Fruit fly (Drosophila melanogaster) whole organism, embryonic: Measurements from ENCODE around the gene CG31636.
A peak's percentile ranks its signal among the peaks of the same experiment; 100 is the strongest.

Source experiments
- Ada2b ChIP-seq: fragments of 200-800 bp; sonication (Bioruptor generic); IDR thresholded peaks from 2 replicates; pipeline ENCODE4 v1.3.6; 2022; ENCODE audit warnings: missing biosample characterization, missing genetic modification characterization
- Aef1 ChIP-seq: fragments of 200-800 bp; sonication (Bioruptor generic); IDR thresholded peaks from 3 replicates; pipeline ENCODE4 v1.3.6; 2022; ENCODE audit warnings: missing biosample characterization, missing genetic modification characterization
- Atf-2 ChIP-seq: fragments of 200-800 bp; sonication (Bioruptor generic); optimal IDR thresholded peaks from 2 replicates; lab custom pipeline; 2016; ENCODE audit warnings: missing biosample characterization, missing genetic modification characterization
- CG10321 ChIP-seq: fragments of 200-800 bp; sonication (Bioruptor generic); IDR thresholded peaks from 2 replicates; pipeline ENCODE4 v1.3.6; 2022; ENCODE audit warnings: missing biosample characterization, missing genetic modification characterization
- CG11398 ChIP-seq: fragments of 200-800 bp; sonication (Bioruptor generic); optimal IDR thresholded peaks from 2 replicates; lab custom pipeline; 2016; ENCODE audit warnings: missing biosample characterization, missing genetic modification characterization
- CG12942 ChIP-seq: fragments of 200-800 bp; sonication (Bioruptor generic); optimal IDR thresholded peaks from 3 replicates; lab custom pipeline; 2016; ENCODE audit warnings: missing biosample characterization, missing genetic modification characterization
- CG13296 ChIP-seq: fragments of 200-800 bp; sonication (Bioruptor generic); optimal IDR thresholded peaks from 3 replicates; lab custom pipeline; 2018; ENCODE audit warnings: missing biosample characterization, mild to moderate bottlenecking, missing genetic modification characterization
- CG1529 ChIP-seq: fragments of 200-800 bp; sonication (Bioruptor generic); optimal IDR thresholded peaks from 3 replicates; lab custom pipeline; 2018; ENCODE audit warnings: missing biosample characterization, missing genetic modification characterization
- CG17359 ChIP-seq: fragments of 200-800 bp; sonication (Bioruptor generic); optimal IDR thresholded peaks from 3 replicates; lab custom pipeline; 2018; ENCODE audit warnings: missing biosample characterization, mild to moderate bottlenecking, missing genetic modification characterization, moderate library complexity
- CG17829 ChIP-seq: fragments of 200-800 bp; optimal IDR thresholded peaks from 2 replicates; lab custom pipeline; 2019; ENCODE audit warnings: missing biosample characterization, mild to moderate bottlenecking, missing genetic modification characterization, moderate library complexity
- CG2202 ChIP-seq: fragments of 200-800 bp; sonication (Bioruptor generic); optimal IDR thresholded peaks from 2 replicates; lab custom pipeline; 2018; ENCODE audit warnings: missing biosample characterization, mild to moderate bottlenecking, missing genetic modification characterization
- CG30020 ChIP-seq: fragments of 200-800 bp; optimal IDR thresholded peaks from 2 replicates; lab custom pipeline; 2019; ENCODE audit warnings: missing biosample characterization, mild to moderate bottlenecking, missing genetic modification characterization, moderate library complexity
- CG4282 ChIP-seq: fragments of 200-800 bp; sonication (Bioruptor generic); optimal IDR thresholded peaks from 2 replicates; lab custom pipeline; 2016; ENCODE audit warnings: missing biosample characterization, missing genetic modification characterization
- CG5245 ChIP-seq: fragments of 200-800 bp; sonication (Bioruptor generic); optimal IDR thresholded peaks from 3 replicates; lab custom pipeline; 2016; ENCODE audit warnings: missing biosample characterization, missing genetic modification characterization
- CG6791 ChIP-seq: fragments of 200-800 bp; sonication (Bioruptor generic); IDR thresholded peaks from 3 replicates; pipeline ENCODE4 v1.3.6; 2022; ENCODE audit warnings: missing biosample characterization, missing genetic modification characterization; ENCODE audit not compliant: partially characterized antibody
- CG7786 ChIP-seq: fragments of 200-800 bp; sonication (Bioruptor generic); optimal IDR thresholded peaks from 2 replicates; lab custom pipeline; 2016; ENCODE audit warnings: missing biosample characterization, missing genetic modification characterization
- CG8478 ChIP-seq: fragments of >200 bp; optimal IDR thresholded peaks from 2 replicates; lab custom pipeline; 2018
- CG9215 ChIP-seq: fragments of 200-800 bp; sonication (Bioruptor generic); IDR thresholded peaks from 2 replicates; pipeline ENCODE4 v1.3.6; 2022; ENCODE audit warnings: missing biosample characterization, missing genetic modification characterization
- Dll ChIP-seq: fragments of 200-800 bp; sonication (Bioruptor generic); IDR thresholded peaks from 4 replicates; pipeline ENCODE4 v1.3.6; 2022; ENCODE audit warnings: missing biosample characterization, missing genetic modification characterization; ENCODE audit not compliant: partially characterized antibody
- ERR ChIP-seq: fragments of 200-800 bp; sonication (Bioruptor generic); optimal IDR thresholded peaks from 2 replicates; lab custom pipeline; 2016; ENCODE audit warnings: missing biosample characterization, missing genetic modification characterization
- Hr78 ChIP-seq, 2 experiments: fragments of 200-800 bp in 1 of 2; fragments of >200 bp in 1 of 2; sonication (Bioruptor generic) in 1 of 2; optimal IDR thresholded peaks; 2 replicates each; lab custom pipeline; 2017 to 2019; ENCODE audit warnings: missing biosample characterization in 2 of 2, missing genetic modification characterization in 2 of 2, mild to moderate bottlenecking in 1 of 2, moderate library complexity in 1 of 2
- Lhr ChIP-seq: fragments of 200-800 bp; sonication (Bioruptor generic); optimal IDR thresholded peaks from 3 replicates; lab custom pipeline; 2017; ENCODE audit warnings: mild to moderate bottlenecking, missing biosample characterization, missing genetic modification reagents, missing genetic modification characterization
- Max ChIP-seq: fragments of 200-800 bp; sonication (Bioruptor generic); optimal IDR thresholded peaks from 2 replicates; lab custom pipeline; 2016; ENCODE audit warnings: missing biosample characterization, mild to moderate bottlenecking, missing genetic modification characterization
- NFAT ChIP-seq: fragments of 200-800 bp; sonication (Bioruptor generic); IDR thresholded peaks from 2 replicates; pipeline ENCODE4 v1.3.6; 2022; ENCODE audit warnings: missing biosample characterization, missing genetic modification characterization
- Nf-YC ChIP-seq: fragments of 200-800 bp; optimal IDR thresholded peaks from 3 replicates; lab custom pipeline; 2019; ENCODE audit warnings: missing biosample characterization, mild to moderate bottlenecking, missing genetic modification characterization, moderate library complexity
- Ptx1 ChIP-seq: fragments of 200-800 bp; sonication (Bioruptor generic); IDR thresholded peaks from 2 replicates; pipeline ENCODE4 v1.3.6; 2022; ENCODE audit warnings: missing biosample characterization, missing genetic modification characterization
- Trl ChIP-seq, 3 experiments: fragments of >200 bp in 2 of 3; fragments of 200-800 bp in 1 of 3; sonication (Bioruptor generic) in 1 of 3; optimal IDR thresholded peaks; 2 replicates in 1 of 3; 3 replicates in 2 of 3; lab custom pipeline; 2016 to 2017; ENCODE audit warnings: missing biosample characterization in 1 of 3, missing genetic modification characterization in 1 of 3
- Vsx1 ChIP-seq: fragments of 200-800 bp; sonication (Bioruptor generic); optimal IDR thresholded peaks from 2 replicates; lab custom pipeline; 2017; ENCODE audit warnings: missing biosample characterization, mild to moderate bottlenecking, missing genetic modification characterization, missing genetic modification reagents
- Xrp1 ChIP-seq: fragments of 200-800 bp; sonication (Bioruptor generic); IDR thresholded peaks from 2 replicates; pipeline ENCODE4 v1.3.6; 2022; ENCODE audit warnings: missing biosample characterization, missing genetic modification characterization
- YL-1 ChIP-seq: fragments of 200-800 bp; sonication (Bioruptor generic); optimal IDR thresholded peaks from 3 replicates; lab custom pipeline; 2017; ENCODE audit warnings: missing biosample characterization, mild to moderate bottlenecking, missing genetic modification characterization
- ash1 ChIP-seq: fragments of 200-800 bp; sonication (Bioruptor generic); optimal IDR thresholded peaks from 2 replicates; lab custom pipeline; 2018; ENCODE audit warnings: missing biosample characterization, mild to moderate bottlenecking, missing genetic modification characterization
- bcd ChIP-seq: fragments of 200-800 bp; sonication (Bioruptor generic); optimal IDR thresholded peaks from 2 replicates; lab custom pipeline; 2017; ENCODE audit warnings: missing biosample characterization, mild to moderate bottlenecking, missing genetic modification characterization
- caup ChIP-seq: fragments of 200-800 bp; sonication (Bioruptor generic); optimal IDR thresholded peaks from 3 replicates; lab custom pipeline; 2017; ENCODE audit warnings: missing biosample characterization, mild to moderate bottlenecking, missing genetic modification characterization, moderate library complexity; ENCODE audit not compliant: severe bottlenecking
- dan ChIP-seq: fragments of 200-800 bp; sonication (Bioruptor generic); IDR thresholded peaks from 2 replicates; pipeline ENCODE4 v1.3.6; 2022; ENCODE audit warnings: missing biosample characterization, missing genetic modification characterization
- grau ChIP-seq: fragments of 200-800 bp; optimal IDR thresholded peaks from 3 replicates; lab custom pipeline; 2019; ENCODE audit warnings: missing biosample characterization, mild to moderate bottlenecking, missing genetic modification characterization, moderate library complexity
- ken ChIP-seq: fragments of 200-800 bp; sonication (Bioruptor generic); IDR thresholded peaks from 3 replicates; pipeline ENCODE4 v1.3.6; 2022; ENCODE audit warnings: missing biosample characterization, missing genetic modification characterization
- knrl ChIP-seq: fragments of 200-800 bp; sonication (Bioruptor generic); IDR thresholded peaks from 3 replicates; pipeline ENCODE4 v1.3.6; 2022; ENCODE audit warnings: missing biosample characterization, missing genetic modification characterization; ENCODE audit not compliant: partially characterized antibody
- nerfin-2 ChIP-seq: fragments of 200-800 bp; sonication (Bioruptor generic); IDR thresholded peaks from 2 replicates; pipeline ENCODE4 v1.3.6; 2022; ENCODE audit warnings: missing biosample characterization, missing genetic modification characterization; ENCODE audit not compliant: partially characterized antibody
- onecut ChIP-seq: fragments of 200-800 bp; sonication (Bioruptor generic); IDR thresholded peaks from 2 replicates; pipeline ENCODE4 v1.3.6; 2022; ENCODE audit warnings: missing biosample characterization, missing genetic modification characterization
- pita ChIP-seq: fragments of 200-800 bp; sonication (Bioruptor generic); optimal IDR thresholded peaks from 2 replicates; lab custom pipeline; 2017; ENCODE audit warnings: missing biosample characterization, mild to moderate bottlenecking, missing genetic modification characterization
- pum ChIP-seq: fragments of 200-800 bp; sonication (Bioruptor generic); optimal IDR thresholded peaks from 2 replicates; lab custom pipeline; 2016; ENCODE audit warnings: missing biosample characterization, missing genetic modification characterization
- rib ChIP-seq: fragments of 200-800 bp; sonication (Bioruptor generic); IDR thresholded peaks from 2 replicates; pipeline ENCODE4 v1.3.6; 2022; ENCODE audit warnings: missing biosample characterization, missing genetic modification characterization
- sim ChIP-seq: fragments of 200-800 bp; sonication (Bioruptor generic); IDR thresholded peaks from 2 replicates; pipeline ENCODE4 v1.3.6; 2022; ENCODE audit warnings: missing biosample characterization, missing genetic modification characterization
- sisA ChIP-seq: fragments of 200-800 bp; sonication (Bioruptor generic); IDR thresholded peaks from 2 replicates; pipeline ENCODE4 v1.3.6; 2022; ENCODE audit warnings: missing biosample characterization, missing genetic modification characterization
- stc ChIP-seq: fragments of 200-800 bp; sonication (Bioruptor generic); IDR thresholded peaks from 2 replicates; pipeline ENCODE4 v1.3.6; 2022; ENCODE audit warnings: missing biosample characterization, missing genetic modification characterization
- trh ChIP-seq: fragments of 200-800 bp; sonication (Bioruptor generic); optimal IDR thresholded peaks from 2 replicates; lab custom pipeline; 2016; ENCODE audit warnings: missing biosample characterization, missing genetic modification characterization

CG31636 gene

DNA sequence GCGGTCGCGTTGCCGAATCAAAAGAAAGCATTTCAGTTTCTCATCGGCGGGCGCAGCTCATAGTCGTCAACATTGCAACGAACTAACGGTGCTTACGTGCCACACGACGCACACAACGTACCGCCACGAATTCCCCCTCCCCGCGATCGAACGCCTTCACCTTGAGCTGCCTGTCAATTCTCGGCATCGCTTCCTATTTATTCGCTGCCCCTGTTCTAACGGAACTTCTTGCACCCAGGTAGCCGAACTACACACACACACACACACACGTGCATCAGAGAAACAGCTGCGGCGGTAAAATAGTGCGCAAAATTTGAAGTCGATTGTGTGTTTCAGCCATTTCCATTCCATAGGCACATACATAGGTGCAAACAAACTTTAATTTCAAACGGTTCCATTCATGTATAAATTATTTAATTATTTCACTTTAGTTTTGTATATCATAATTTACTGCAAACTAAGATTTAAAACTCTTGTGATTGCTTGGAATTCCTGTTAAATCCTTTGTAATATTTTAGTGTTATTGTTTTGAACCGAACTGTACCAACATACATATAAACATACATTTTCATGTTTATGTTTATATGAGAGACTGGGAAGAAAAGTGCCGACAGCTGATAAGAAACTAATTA is 46.5 kb downstream of the CG31636 start (continued):
- TF ChIP-seq nerfin-2 (GFP tag; lab: Robert Waterston, UW): no peak
- TF ChIP-seq knrl (GFP tag; lab: Robert Waterston, UW): no peak

DNA sequence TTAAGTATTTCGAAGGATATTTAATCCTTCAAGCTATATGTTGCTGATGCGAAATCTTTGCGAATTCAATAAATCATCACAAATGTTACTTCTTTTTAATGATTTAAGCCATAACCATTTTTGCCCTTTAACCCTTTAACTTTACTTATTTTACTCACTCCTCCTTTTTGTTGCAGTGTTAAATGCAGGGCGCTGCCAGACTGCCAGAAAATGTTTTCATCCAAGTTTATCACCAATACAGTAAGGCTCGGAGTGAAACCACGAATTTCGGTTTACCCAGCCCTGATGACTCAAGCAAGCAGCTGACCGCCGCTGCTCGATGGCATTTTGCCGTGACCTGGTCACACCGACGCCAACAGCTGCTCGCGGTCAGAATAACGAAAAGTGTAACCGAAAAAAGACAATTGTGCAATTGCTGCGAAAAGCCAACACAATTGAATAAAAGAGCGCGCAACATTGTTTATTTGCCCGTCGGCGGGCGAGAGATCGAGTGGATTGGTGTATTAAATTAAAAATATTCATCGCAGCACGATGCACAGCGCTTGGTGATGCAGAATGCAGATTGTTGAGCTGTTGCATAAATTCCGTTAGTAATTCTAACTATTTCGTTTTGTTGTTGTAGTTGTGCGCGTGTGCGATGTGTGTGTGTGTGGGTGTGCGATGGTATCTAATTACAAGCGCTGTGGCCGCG is 47.1 kb downstream of the CG31636 start, which contains the start of gene CG11050:
CG11050 (plus strand) TSS at position 329 of the 691 bp plus-strand sequence.
- peak; percentile 7 for TF ChIP-seq CG30020 (tag; lab: Kevin White, UChicago)
- peak; percentile 99 for TF ChIP-seq Lhr (GFP tag; lab: Kevin White, UChicago)
- peak; percentile 48; the same call in 1 of the 2 replicates for TF ChIP-seq CG9215 (GFP tag; lab: Robert Waterston, UW)
- peak; percentile 81 for TF ChIP-seq CG12942 (GFP tag; lab: Kevin White, UChicago)
- TF ChIP-seq Atf-2 (GFP tag; lab: Kevin White, UChicago): peak; percentile 64
- TF ChIP-seq ERR (GFP tag; lab: Kevin White, UChicago): peak; percentile 89
- peak; percentile 54 for TF ChIP-seq CG10321 (GFP tag; lab: Robert Waterston, UW)
- peak; percentile 80 for TF ChIP-seq sisA (GFP tag; lab: Robert Waterston, UW)
- peak; percentile 99 for TF ChIP-seq grau (tag; lab: Kevin White, UChicago)
- TF ChIP-seq Trl (optimal IDR thresholded peaks at IDR 0.05; lab: Kevin White, UChicago): no peak
- TF ChIP-seq Trl (GFP tag; optimal IDR thresholded peaks at IDR 0.05; lab: Kevin White, UChicago): peak; percentile 82
- TF ChIP-seq CG11398: peak; percentile 72
- TF ChIP-seq Nf-YC (tag; lab: Kevin White, UChicago): peak; percentile 47
- peak; percentile 58 for TF ChIP-seq YL-1
- peak; percentile 84 for TF ChIP-seq CG7786 (GFP tag; lab: Kevin White, UChicago)
- TF ChIP-seq Vsx1 (GFP tag; lab: Kevin White, UChicago): peak; percentile 23
- TF ChIP-seq onecut (GFP tag; lab: Robert Waterston, UW): peak; percentile 61
- peak; percentile 84 for TF ChIP-seq CG17829
- TF ChIP-seq CG5245: peak; percentile 52
- peak; percentile 55 for TF ChIP-seq CG13296 (GFP tag; lab: Kevin White, UChicago)
- peak; percentile 71 for TF ChIP-seq Ada2b (GFP tag; lab: Robert Waterston, UW)
- peak; percentile 74 for TF ChIP-seq Ptx1 (GFP tag; lab: Robert Waterston, UW)
- peak; percentile 31 for TF ChIP-seq trh (GFP tag; lab: Kevin White, UChicago)
- TF ChIP-seq bcd (GFP tag; lab: Kevin White, UChicago): peak; percentile 80
- peak; percentile 81 for TF ChIP-seq NFAT (GFP tag; lab: Robert Waterston, UW)
- peak; percentile 75 for TF ChIP-seq Xrp1 (GFP tag; lab: Robert Waterston, UW)
- no peak for TF ChIP-seq dan
- peak; percentile 83 for TF ChIP-seq Max
- TF ChIP-seq Dll (GFP tag; lab: Robert Waterston, UW): peak; percentile 69; the same call in 3 of the 4 replicates
- TF ChIP-seq stc (GFP tag; lab: Robert Waterston, UW): peak; percentile 84
- peak; percentile 59 for TF ChIP-seq Aef1
- no peak for TF ChIP-seq CG8478 (lab: Kevin White, UChicago)
- TF ChIP-seq CG4282 (GFP tag; lab: Kevin White, UChicago): peak; percentile 79
- peak in 1 of 2 experiments; percentile 61 for TF ChIP-seq Hr78 (GFP tag; optimal IDR thresholded peaks at IDR 0.05; lab: Kevin White, UChicago)
- peak; percentile 35 for TF ChIP-seq CG2202 (tag; lab: Kevin White, UChicago)
- TF ChIP-seq ash1 (GFP tag; lab: Kevin White, UChicago): peak; percentile 60
- TF ChIP-seq sim: peak; percentile 49; the same call in 1 of the 2 replicates
- peak; percentile 44 for TF ChIP-seq CG1529 (GFP tag; lab: Kevin White, UChicago)
- peak; percentile 73 for TF ChIP-seq CG17359 (tag; lab: Kevin White, UChicago)
- peak; percentile 69 for TF ChIP-seq CG6791 (GFP tag; lab: Robert Waterston, UW)
- TF ChIP-seq rib (GFP tag; lab: Robert Waterston, UW): peak; percentile 84; the same call in 1 of the 2 replicates
- TF ChIP-seq pita (GFP tag; lab: Kevin White, UChicago): peak; percentile 90
- TF ChIP-seq caup: peak; percentile 65
- TF ChIP-seq pum (GFP tag; lab: Kevin White, UChicago): peak; percentile 78
- peak; percentile 84 for TF ChIP-seq ken
